Fruit fly (Drosophila melanogaster): Measurements from ENCODE around the gene SP1029.
A peak's percentile ranks its signal among the peaks of the same experiment; 100 is the strongest.

Gene SP1029

DNA sequence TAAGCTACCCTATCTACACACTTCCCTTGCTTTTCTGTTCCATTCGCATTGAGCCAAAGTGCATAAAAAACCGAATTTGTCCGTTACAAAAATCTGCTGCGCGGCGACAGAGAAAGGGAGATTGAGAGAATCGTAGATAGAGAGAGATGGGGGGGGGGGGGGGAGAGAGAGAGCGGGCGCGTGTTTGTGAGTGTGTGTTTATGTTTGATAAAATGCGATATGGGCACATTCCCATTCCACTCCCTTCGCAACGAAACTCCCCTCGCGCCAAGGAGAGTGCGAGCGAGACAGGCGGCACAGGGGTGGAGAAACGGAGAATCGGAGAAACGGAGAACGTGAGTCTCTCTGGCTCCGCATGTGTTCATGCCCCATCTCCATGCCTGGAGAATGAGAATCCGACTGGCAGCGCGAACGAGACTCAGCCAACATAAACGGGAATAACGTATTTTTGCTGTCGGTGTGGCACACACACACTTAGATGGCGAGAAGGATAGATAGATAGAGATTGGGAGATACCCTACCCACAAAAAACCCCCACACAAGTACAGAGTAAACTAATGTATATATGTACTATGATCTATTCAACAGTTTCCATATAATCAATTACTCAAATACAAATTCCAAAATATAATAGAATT lies 37.2 kb upstream of the SP1029 start (continued):
- peak in 1 of 2 experiments; percentile 22 for TF ChIP-seq insv (GFP tag; optimal IDR thresholded peaks at IDR 0.05)
- peak; percentile 86 for TF ChIP-seq D19A (tag; optimal IDR thresholded peaks at IDR 0.05)
- TF ChIP-seq twi (tag; optimal IDR thresholded peaks at IDR 0.05) = peak; percentile 36
- peak; percentile 29 for TF ChIP-seq Blimp-1 (GFP tag; optimal IDR thresholded peaks at IDR 0.05)
- TF ChIP-seq sqz (GFP tag; optimal IDR thresholded peaks at IDR 0.05) = peak; percentile 64
- peak; percentile 10 for TF ChIP-seq CG8924 (tag; optimal IDR thresholded peaks at IDR 0.05)
- 0 out of 3 replicates have a peak, but pooled peaks have one; percentile 35 for TF ChIP-seq ci (GFP tag; IDR thresholded peaks at IDR 0.05)
- 0 out of 2 replicates have a peak, but pooled peaks have one; percentile 37 for TF ChIP-seq ato (GFP tag; IDR thresholded peaks at IDR 0.05; ENCODE audit: partially characterized antibody)
- TF ChIP-seq CG10654 (GFP tag; optimal IDR thresholded peaks at IDR 0.05) = no peak
- no peak for TF ChIP-seq CG10431 (GFP tag; optimal IDR thresholded peaks at IDR 0.05)
- no peak for TF ChIP-seq sr (GFP tag; IDR thresholded peaks at IDR 0.05)
- peak; percentile 27; the same call in 1 of the 2 replicates for TF ChIP-seq vvl (GFP tag; IDR thresholded peaks at IDR 0.05)
- TF ChIP-seq jing (GFP tag; optimal IDR thresholded peaks at IDR 0.05) = no peak
- TF ChIP-seq crol (GFP tag; IDR thresholded peaks at IDR 0.05) = peak; percentile 99
- peak; percentile 26 to 86 for TF ChIP-seq Trl (optimal IDR thresholded peaks at IDR 0.05)
- no peak for TF ChIP-seq Trl (GFP tag; optimal IDR thresholded peaks at IDR 0.05)
- TF ChIP-seq ttk (GFP tag; IDR thresholded peaks at IDR 0.05) = peak; percentile 44; the same call in 1 of the 2 replicates
- no peak for TF ChIP-seq lilli (GFP tag; optimal IDR thresholded peaks at IDR 0.05)
- no peak for TF ChIP-seq pb (GFP tag; optimal IDR thresholded peaks at IDR 0.05)
- TF ChIP-seq crp (GFP tag; optimal IDR thresholded peaks at IDR 0.05) = no peak
- no peak for TF ChIP-seq Taf1 (GFP tag; IDR thresholded peaks at IDR 0.05)
- TF ChIP-seq ara (GFP tag; IDR thresholded peaks at IDR 0.05) = no peak
- peak; percentile 26 for TF ChIP-seq CG8281 (tag; optimal IDR thresholded peaks at IDR 0.05)
- peak; percentile 41; the same call in 1 of the 3 replicates for TF ChIP-seq Opbp (GFP tag; IDR thresholded peaks at IDR 0.05; ENCODE audit: partially characterized antibody)
- peak; percentile 86 for TF ChIP-seq CG2199 (GFP tag; IDR thresholded peaks at IDR 0.05)
- peak; percentile 25 for TF ChIP-seq gcm (GFP tag; optimal IDR thresholded peaks at IDR 0.05)
- no peak for TF ChIP-seq tin (GFP tag; optimal IDR thresholded peaks at IDR 0.05)
- TF ChIP-seq tup (GFP tag; optimal IDR thresholded peaks at IDR 0.05) = no peak
- no peak for TF ChIP-seq CG2889 (GFP tag; IDR thresholded peaks at IDR 0.05)
- peak; percentile 57; the same call in 1 of the 2 replicates for TF ChIP-seq chm (GFP tag; IDR thresholded peaks at IDR 0.05)
- peak; percentile 3 for TF ChIP-seq zf30C (GFP tag; optimal IDR thresholded peaks at IDR 0.05)
- TF ChIP-seq nom (GFP tag; optimal IDR thresholded peaks at IDR 0.05) = peak; percentile 18
- no peak for TF ChIP-seq prd (optimal IDR thresholded peaks at IDR 0.05)
- no peak for TF ChIP-seq prd (GFP tag; IDR thresholded peaks at IDR 0.05)
- TF ChIP-seq CG18764 (GFP tag; optimal IDR thresholded peaks at IDR 0.05) = no peak

DNA sequence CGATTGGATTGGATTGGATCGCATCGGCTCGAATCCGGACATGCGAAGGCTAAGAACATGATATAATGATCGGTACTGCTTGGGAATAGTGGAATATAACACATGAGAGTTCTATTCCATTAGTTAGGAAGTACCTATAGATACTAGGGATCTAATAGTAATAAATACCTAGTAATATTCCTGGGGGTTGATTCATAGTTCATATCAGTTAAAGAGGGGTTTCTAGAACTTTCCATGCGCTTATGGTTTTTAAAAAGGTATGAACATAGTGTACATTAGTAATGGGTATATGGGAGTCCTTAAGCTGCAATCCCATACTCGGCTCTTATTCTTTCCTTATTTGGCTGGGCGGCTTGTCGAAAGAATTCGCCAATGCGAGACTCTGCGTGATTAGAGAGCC lies 34.1 kb upstream of the SP1029 start:
- no peak for TF ChIP-seq Antp (GFP tag; optimal IDR thresholded peaks at IDR 0.05)
- no peak for TF ChIP-seq CG17912 (GFP tag; optimal IDR thresholded peaks at IDR 0.05)
- no peak for TF ChIP-seq CG9817 (tag; optimal IDR thresholded peaks at IDR 0.05)
- no peak for TF ChIP-seq Hr3 (GFP tag; optimal IDR thresholded peaks at IDR 0.05)
- TF ChIP-seq Ptx1 (GFP tag; IDR thresholded peaks at IDR 0.05) = no peak
- TF ChIP-seq sim (GFP tag; IDR thresholded peaks at IDR 0.05) = no peak
- TF ChIP-seq ranshi (GFP tag; IDR thresholded peaks at IDR 0.05) = no peak
